Worm (Caenorhabditis elegans): ENCODE measurements around the gene H05C05.4.

- TF ChIP-seq him-1 (tag; optimal IDR thresholded peaks at IDR 0.05) (no peak), dao-5 (tag; optimal IDR thresholded peaks at IDR 0.05) (no peak), W03F9.2 (tag; optimal IDR thresholded peaks at IDR 0.05) (no peak)
Measured at ce11 chrIII:2946101-2946500, at the start of gene H05C05.4.

All from whole organism, L4/young adult.